In the genomic region with DNA sequence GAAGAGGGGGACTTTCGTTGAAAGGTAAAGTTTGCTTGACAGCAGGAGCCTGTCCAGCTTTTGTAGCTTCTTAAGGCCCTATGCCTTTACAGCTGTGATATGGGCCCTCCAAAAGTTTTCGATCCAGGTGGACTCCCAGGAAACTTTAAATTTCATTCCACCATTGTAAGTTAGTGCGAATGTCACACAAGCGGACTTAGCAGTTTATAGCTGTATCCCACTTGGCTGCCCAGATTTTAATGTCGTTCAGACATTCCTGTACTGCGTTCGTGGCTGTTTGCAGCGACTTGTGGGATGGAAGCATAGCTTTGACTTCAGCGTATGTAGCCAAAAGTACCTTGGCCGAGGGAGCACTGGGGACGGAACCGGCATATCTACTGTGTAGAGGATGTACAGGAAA, we compare ENCODE assay signal across 2 fruit fly cellular contexts.
TF ChIP-seq lines count a peak whose summit lies in the region.

No protein-coding gene starts in this region.

- TF ChIP-seq CTCF in whole organism, embryonic (GFP tag; optimal IDR thresholded peaks at IDR 0.05; lab: Kevin White, UChicago) = no peak

TF ChIP-seq in whole organism, embryonic, 481 proteins besides CTCF, POLR2A, EP300 and RAD21 (continues in another document):
- TF ChIP-seq grau (tag; optimal IDR thresholded peaks at IDR 0.05; lab: Kevin White, UChicago) (no peak), CG31388 (GFP tag; optimal IDR thresholded peaks at IDR 0.05; lab: Kevin White, UChicago) (no peak), wdn (GFP tag; IDR thresholded peaks at IDR 0.05; lab: Robert Waterston, UW) (no peak), Eip74EF (GFP tag; optimal IDR thresholded peaks at IDR 0.05; lab: Kevin White, UChicago) (peak in 1 of 2 experiments; percentile 53), CG4360 (GFP tag; IDR thresholded peaks at IDR 0.05; lab: Robert Waterston, UW) (no peak), CG18011 (GFP tag; optimal IDR thresholded peaks at IDR 0.05; lab: Kevin White, UChicago) (no peak), pnt (GFP tag; optimal IDR thresholded peaks at IDR 0.05; lab: Kevin White, UChicago) (no peak), Sin3A (optimal IDR thresholded peaks at IDR 0.05; lab: Kevin White, UChicago) (peak; percentile 1), YL-1 (GFP tag; optimal IDR thresholded peaks at IDR 0.05; lab: Kevin White, UChicago) (no peak), hbn (GFP tag; IDR thresholded peaks at IDR 0.05; lab: Robert Waterston, UW; ENCODE audit: partially characterized antibody) (no peak), H15 (GFP tag; IDR thresholded peaks at IDR 0.05; lab: Robert Waterston, UW) (no peak), dysf (GFP tag; IDR thresholded peaks at IDR 0.05; lab: Robert Waterston, UW) (no peak), eve (GFP tag; optimal IDR thresholded peaks at IDR 0.05; lab: Kevin White, UChicago) (no peak), CG8290 (GFP tag; optimal IDR thresholded peaks at IDR 0.05; lab: Kevin White, UChicago) (peak; percentile 33), CG8290 (tag; optimal IDR thresholded peaks at IDR 0.05; lab: Kevin White, UChicago) (peak in 1 of 2 experiments; percentile 18), ssp (GFP tag; IDR thresholded peaks at IDR 0.05; lab: Robert Waterston, UW) (peak; percentile 98), BEAF-32 (GFP tag; optimal IDR thresholded peaks at IDR 0.05; lab: Kevin White, UChicago) (no peak), GATAe (GFP tag; conservative IDR thresholded peaks at IDR 0.05; lab: Robert Waterston, UW) (no peak), fu2 (GFP tag; optimal IDR thresholded peaks at IDR 0.05; lab: Kevin White, UChicago) (no peak), CG15601 (tag; optimal IDR thresholded peaks at IDR 0.05; lab: Kevin White, UChicago) (no peak), CG1024 (GFP tag; IDR thresholded peaks at IDR 0.05; lab: Robert Waterston, UW) (peak; percentile 98), sima (GFP tag; optimal IDR thresholded peaks at IDR 0.05; lab: Kevin White, UChicago) (no peak), CG6272 (GFP tag; IDR thresholded peaks at IDR 0.05; lab: Robert Waterston, UW) (no peak), ash1 (GFP tag; optimal IDR thresholded peaks at IDR 0.05; lab: Kevin White, UChicago) (no peak), bowl (GFP tag; IDR thresholded peaks at IDR 0.05; lab: Robert Waterston, UW) (no peak), C15 (GFP tag; IDR thresholded peaks at IDR 0.05; lab: Robert Waterston, UW) (no peak), CG33213 (GFP tag; optimal IDR thresholded peaks at IDR 0.05; lab: Kevin White, UChicago) (peak; percentile 72), Nf-YC (tag; optimal IDR thresholded peaks at IDR 0.05; lab: Kevin White, UChicago) (no peak), CG6813 (GFP tag; optimal IDR thresholded peaks at IDR 0.05; lab: Kevin White, UChicago) (no peak), Dfd (GFP tag; optimal IDR thresholded peaks at IDR 0.05; lab: Kevin White, UChicago) (peak in 1 of 2 experiments; percentile 8), CG2116 (GFP tag; optimal IDR thresholded peaks at IDR 0.05; lab: Kevin White, UChicago) (no peak), pfk (GFP tag; optimal IDR thresholded peaks at IDR 0.05; lab: Kevin White, UChicago) (peak; percentile 29), Dad (GFP tag; optimal IDR thresholded peaks at IDR 0.05; lab: Kevin White, UChicago) (no peak), CG8089 (GFP tag; optimal IDR thresholded peaks at IDR 0.05; lab: Kevin White, UChicago) (peak; percentile 26), CG30020 (tag; optimal IDR thresholded peaks at IDR 0.05; lab: Kevin White, UChicago) (peak; percentile 97), tin (GFP tag; optimal IDR thresholded peaks at IDR 0.05; lab: Kevin White, UChicago) (no peak), fru (optimal IDR thresholded peaks at IDR 0.05; lab: Kevin White, UChicago) (no peak), prd (optimal IDR thresholded peaks at IDR 0.05; lab: Kevin White, UChicago) (no peak), prd (GFP tag; IDR thresholded peaks at IDR 0.05; lab: Robert Waterston, UW) (no peak), CG7357 (GFP tag; IDR thresholded peaks at IDR 0.05; lab: Robert Waterston, UW) (peak; percentile 95), CG1603 (tag; optimal IDR thresholded peaks at IDR 0.05; lab: Kevin White, UChicago) (peak; percentile 97), pzg (GFP tag; optimal IDR thresholded peaks at IDR 0.05; lab: Kevin White, UChicago) (no peak), CG34224 (GFP tag; IDR thresholded peaks at IDR 0.05; lab: Robert Waterston, UW; ENCODE audit: partially characterized antibody) (no peak), CG17802 (tag; optimal IDR thresholded peaks at IDR 0.05; lab: Kevin White, UChicago) (peak; percentile 98), CG17361 (GFP tag; IDR thresholded peaks at IDR 0.05; lab: Robert Waterston, UW) (peak; percentile 47; the same call in 1 of the 3 replicates)

TF ChIP-seq in whole organism, wandering third instar larva, 38 proteins besides CTCF, POLR2A, EP300 and RAD21:
- no peak for TF ChIP-seq Rel (GFP tag; optimal IDR thresholded peaks at IDR 0.05; lab: Kevin White, UChicago)
- TF ChIP-seq Rel (tag; optimal IDR thresholded peaks at IDR 0.05; lab: Kevin White, UChicago) = no peak
- TF ChIP-seq N (GFP tag; optimal IDR thresholded peaks at IDR 0.05; lab: Kevin White, UChicago) = peak; percentile 5
- TF ChIP-seq Jra (GFP tag; optimal IDR thresholded peaks at IDR 0.05; lab: Kevin White, UChicago) = no peak
- TF ChIP-seq OdsH (GFP tag; optimal IDR thresholded peaks at IDR 0.05; lab: Kevin White, UChicago) = no peak
- no peak for TF ChIP-seq pan (optimal IDR thresholded peaks at IDR 0.05; lab: Kevin White, UChicago)
- no peak for TF ChIP-seq Hr78 (GFP tag; optimal IDR thresholded peaks at IDR 0.05; lab: Kevin White, UChicago)
- no peak for TF ChIP-seq brk (GFP tag; optimal IDR thresholded peaks at IDR 0.05; lab: Kevin White, UChicago)
